Worm (Caenorhabditis elegans) whole organism, L3 larva: ENCODE results near the gene asd-1.

Experiments used
- ceh-16 ChIP-seq: sonication (generic microtip); optimal IDR thresholded peaks from 2 replicates; lab custom pipeline; 2017; ENCODE audit warnings: missing biosample characterization, missing genetic modification characterization
- ceh-28 ChIP-seq: fragments of 150-350 bp; optimal IDR thresholded peaks from 2 replicates; lab custom pipeline; 2014; ENCODE audit warnings: missing biosample characterization, missing genetic modification reagents, missing genetic modification characterization
- elt-2 ChIP-seq: sonication (generic microtip); optimal IDR thresholded peaks from 2 replicates; lab custom pipeline; 2016; ENCODE audit warnings: missing genetic modification reagents, mild to moderate bottlenecking, missing genetic modification characterization, missing compliant biosample characterization
- fos-1 ChIP-seq: fragments of 150-350 bp; optimal IDR thresholded peaks from 2 replicates; lab custom pipeline; 2014; ENCODE audit warnings: missing biosample characterization, missing genetic modification characterization
- jun-1 ChIP-seq: fragments of 150-350 bp; optimal IDR thresholded peaks from 2 replicates; lab custom pipeline; 2014; ENCODE audit warnings: missing biosample characterization, missing genetic modification reagents, missing genetic modification characterization
- lin-15B ChIP-seq: fragments of 150-350 bp; optimal IDR thresholded peaks from 2 replicates; lab custom pipeline; 2014; ENCODE audit warnings: missing biosample characterization, missing genetic modification characterization
- nhr-23 ChIP-seq: fragments of 150-350 bp; optimal IDR thresholded peaks from 2 replicates; lab custom pipeline; 2014; ENCODE audit warnings: missing biosample characterization, missing genetic modification reagents, missing genetic modification characterization
- nhr-237 ChIP-seq: fragments of 150-350 bp; optimal IDR thresholded peaks from 2 replicates; lab custom pipeline; 2014; ENCODE audit warnings: missing biosample characterization, missing genetic modification characterization
- nhr-77 ChIP-seq: fragments of 150-350 bp; optimal IDR thresholded peaks from 2 replicates; lab custom pipeline; 2014; ENCODE audit warnings: missing biosample characterization, missing genetic modification characterization
- tbx-2 ChIP-seq: sonication (generic microtip); optimal IDR thresholded peaks from 2 replicates; lab custom pipeline; 2016; ENCODE audit warnings: mild to moderate bottlenecking, missing genetic modification characterization, missing compliant biosample characterization
- unc-62 ChIP-seq: fragments of 150-350 bp; sonication (generic microtip); optimal IDR thresholded peaks from 4 replicates; lab custom pipeline; 2014; ENCODE audit warnings: missing biosample characterization, missing genetic modification reagents, missing genetic modification characterization
- zag-1 ChIP-seq: fragments of 150-350 bp; optimal IDR thresholded peaks from 2 replicates; lab custom pipeline; 2014; ENCODE audit warnings: missing biosample characterization, missing genetic modification characterization
- ztf-11 ChIP-seq: fragments of 150-350 bp; optimal IDR thresholded peaks from 2 replicates; lab custom pipeline; 2014; ENCODE audit warnings: missing biosample characterization, missing genetic modification characterization

DNA sequence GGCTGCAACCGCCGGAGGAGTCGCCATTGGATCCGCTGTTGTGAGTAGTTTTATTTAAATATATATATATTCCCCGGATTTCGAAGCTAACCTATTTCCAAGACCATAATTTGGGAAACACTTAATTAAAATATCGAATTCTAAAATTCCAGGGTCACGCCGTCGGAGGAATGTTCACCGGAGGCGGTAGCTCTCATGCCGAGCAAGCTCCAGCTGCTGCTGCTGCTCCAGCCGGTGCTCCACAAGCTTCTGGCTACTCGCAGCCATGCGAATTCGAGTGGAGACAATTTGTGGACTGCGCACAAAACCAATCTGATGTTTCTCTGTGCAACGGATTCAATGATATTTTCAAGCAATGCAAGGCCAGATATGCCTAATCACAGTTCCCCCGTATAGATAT lies 44.8 kb upstream of the asd-1 start:
- TF ChIP-seq lin-15B (no peak), ceh-28 (tag; lab: Kevin White, UChicago) (no peak), ceh-16 (tag; lab: Kevin White, UChicago) (no peak), unc-62 (GFP tag; lab: Kevin White, UChicago) (no peak), ztf-11 (tag; lab: Kevin White, UChicago) (no peak), nhr-23 (no peak), fos-1 (tag; lab: Kevin White, UChicago) (no peak), zag-1 (tag; lab: Kevin White, UChicago) (no peak), elt-2 (tag; lab: Kevin White, UChicago) (no peak), jun-1 (tag; lab: Kevin White, UChicago) (no peak), nhr-77 (tag; lab: Kevin White, UChicago) (no peak), nhr-237 (tag; lab: Kevin White, UChicago) (no peak), tbx-2 (tag; lab: Kevin White, UChicago) (no peak)
